Fruit fly (Drosophila melanogaster) whole organism, larva: ENCODE data around the gene SC35.

Experiments used
- noc ChIP-seq: fragments of 200-800 bp; sonication (Bioruptor generic); optimal IDR thresholded peaks from 3 replicates; lab custom pipeline; 2019; ENCODE audit warnings: missing biosample characterization, mild to moderate bottlenecking, missing genetic modification characterization, moderate library complexity

Gene SC35

DNA sequence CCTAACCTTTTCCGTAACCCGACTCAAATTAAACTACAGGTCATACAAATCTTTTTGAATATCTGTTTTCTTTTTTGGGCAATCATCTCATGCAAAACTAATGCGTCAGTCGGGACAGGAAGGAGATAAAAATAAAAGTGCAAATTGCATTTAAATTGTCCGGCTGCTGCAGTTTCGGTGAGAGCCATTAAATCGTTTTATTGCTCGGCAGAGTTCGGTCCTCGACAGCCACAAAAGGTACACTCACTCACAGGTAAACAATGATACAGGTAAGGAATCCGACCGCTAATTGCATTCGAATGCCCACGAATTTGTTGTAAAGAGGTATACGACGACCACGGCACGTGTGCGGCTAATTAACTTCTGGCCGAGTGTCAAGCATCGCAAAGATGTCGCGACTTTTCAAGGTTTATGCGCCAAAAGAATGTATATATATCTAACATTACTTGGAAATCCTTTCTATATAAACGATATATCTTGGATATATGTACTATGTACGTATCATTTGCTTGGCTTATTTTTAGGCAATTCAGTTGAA is 32.1 kb upstream of the SC35 start:
- TF ChIP-seq noc = no peak

DNA sequence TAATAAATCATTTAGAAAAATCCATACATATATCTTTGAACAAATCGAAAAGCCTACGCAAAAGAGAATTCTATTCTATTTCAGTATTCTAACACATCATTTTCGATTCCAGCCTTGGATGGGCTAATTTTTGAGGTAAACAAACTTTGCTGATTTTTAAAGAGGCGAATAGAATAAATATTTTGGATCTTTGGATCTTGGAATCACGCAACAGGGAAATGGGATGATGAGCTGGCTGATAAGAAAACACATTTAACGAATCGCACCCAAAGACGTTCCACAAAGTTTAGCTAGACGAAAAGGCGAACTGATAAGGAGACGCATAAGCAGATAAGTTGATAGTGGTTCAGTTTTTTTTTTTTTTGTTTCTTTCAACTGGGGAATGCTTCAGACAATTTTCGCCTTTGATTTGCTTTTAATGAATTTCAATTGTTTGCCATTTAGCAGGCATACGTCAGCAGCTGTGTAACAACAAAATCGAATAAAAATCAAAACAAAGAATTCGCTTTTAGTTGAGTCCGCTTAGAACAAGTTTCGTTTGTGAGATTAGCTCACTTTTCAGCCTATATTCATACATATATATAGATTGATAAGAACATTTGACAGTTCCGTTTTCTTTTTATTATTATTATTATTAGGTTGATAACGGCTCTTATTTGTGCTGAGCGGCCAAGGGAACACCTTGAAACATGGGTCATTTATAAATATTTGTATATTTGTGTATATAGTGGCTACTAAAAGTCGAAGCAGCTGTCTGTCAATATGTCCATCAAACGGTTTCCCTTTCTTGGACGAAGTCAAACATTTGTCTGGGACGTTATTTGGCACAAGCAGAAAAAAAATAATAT is 30.9 kb upstream of the SC35 start:
- peak; percentile 62 for TF ChIP-seq noc

DNA sequence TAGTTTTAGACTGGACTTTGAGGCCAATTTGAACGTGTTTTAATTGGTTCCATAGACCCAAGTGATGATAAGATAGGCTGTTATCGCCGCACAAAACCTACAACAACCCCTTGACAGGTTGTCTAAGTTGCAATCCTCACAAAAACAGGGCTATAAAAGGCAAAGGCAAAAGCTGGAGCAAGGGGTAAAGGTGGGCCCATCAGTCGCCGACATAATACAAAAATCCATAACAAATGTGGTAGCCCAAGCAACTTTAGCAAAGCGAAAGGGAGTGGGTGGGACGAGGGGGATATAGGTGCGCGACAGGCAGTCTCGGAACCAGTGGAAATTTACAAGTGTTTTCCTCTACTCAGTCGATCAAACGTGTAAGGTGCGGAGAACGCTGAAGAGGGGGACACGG is 29.6 kb upstream of the SC35 start:
- TF ChIP-seq noc = peak; percentile 13

DNA sequence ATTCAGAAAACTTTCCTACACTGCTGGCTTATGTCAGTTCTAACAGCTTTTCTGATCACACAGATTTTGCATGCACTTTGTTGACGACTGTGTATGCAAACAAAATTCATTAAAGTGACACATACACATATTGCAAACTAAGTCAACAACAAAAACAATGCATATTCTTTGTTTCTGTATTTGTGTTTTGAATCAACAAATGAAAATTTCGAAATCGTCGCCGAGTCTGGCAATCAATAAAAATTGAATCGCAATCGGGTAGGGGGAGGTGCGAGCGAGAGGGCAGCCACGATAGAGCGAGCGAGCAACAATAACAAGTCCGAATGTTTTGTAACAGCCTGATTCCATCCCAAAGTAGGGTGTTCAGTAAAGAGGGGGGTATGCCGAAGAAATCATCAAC is 28.6 kb upstream of the SC35 start:
- no peak for TF ChIP-seq noc

DNA sequence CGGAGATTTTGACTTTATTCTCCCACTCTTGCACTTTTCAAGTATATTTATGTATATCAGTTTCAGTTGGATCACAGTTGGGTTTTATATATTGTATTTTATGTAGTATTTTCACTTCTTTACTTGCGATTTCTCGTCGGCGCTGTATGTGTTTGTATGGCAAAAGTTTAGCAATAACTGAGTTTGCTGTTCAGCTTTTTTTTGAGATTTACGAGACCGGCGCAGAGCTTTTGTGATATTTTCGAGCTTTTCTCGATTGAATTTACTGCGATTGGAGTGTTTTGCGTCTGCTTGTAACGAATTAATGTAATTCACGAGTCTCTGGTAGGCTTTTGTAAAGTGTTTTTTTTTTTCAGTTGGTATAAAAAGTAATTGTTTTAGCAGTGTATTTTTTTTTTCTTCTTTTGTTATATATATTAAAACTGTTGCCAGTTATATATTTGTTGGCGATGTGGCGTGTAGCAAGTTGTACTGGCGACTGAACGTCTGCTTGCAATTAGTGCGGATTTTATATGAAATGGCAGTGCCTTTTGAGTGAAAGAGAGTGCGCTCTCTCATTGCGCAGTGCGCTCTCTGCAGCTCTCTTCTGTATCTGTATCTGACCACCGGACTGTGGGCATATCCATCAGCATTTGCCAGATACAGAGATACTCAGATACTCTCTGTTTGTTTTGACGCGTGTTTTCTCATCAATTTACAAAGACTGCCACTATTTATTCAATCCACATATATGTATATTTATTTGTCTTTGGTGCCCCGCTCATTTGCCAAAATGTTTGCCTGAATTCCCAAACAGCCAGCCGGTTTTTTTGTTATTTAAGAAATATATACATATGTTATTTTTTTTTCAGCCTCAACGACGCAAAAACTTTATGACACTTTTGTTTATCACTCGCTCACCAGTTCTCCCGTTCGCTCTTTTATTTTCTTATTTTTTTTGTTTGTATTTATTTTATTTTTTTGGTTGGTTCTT is 26.6 kb upstream of the SC35 start:
- TF ChIP-seq noc = peak; percentile 92

DNA sequence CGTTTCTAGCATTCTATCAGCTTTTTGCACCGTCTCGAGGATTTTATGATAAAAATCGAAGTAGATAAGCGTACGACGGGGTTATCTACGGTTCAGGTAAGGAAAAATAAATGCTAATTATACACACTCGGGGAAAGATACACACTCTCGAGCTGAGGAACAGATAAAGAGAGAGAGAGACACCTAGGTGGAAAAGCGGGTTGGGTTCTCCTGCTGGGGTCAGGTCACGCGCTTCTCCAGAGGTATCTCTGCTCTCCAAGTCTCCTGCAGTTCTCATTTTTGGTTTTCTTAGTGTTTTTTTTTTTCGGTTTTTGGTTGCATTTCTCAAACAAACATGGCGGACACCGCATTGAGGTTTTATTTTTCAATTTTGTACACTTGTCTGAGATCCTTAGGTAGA is 25.4 kb upstream of the SC35 start:
- TF ChIP-seq noc = no peak

DNA sequence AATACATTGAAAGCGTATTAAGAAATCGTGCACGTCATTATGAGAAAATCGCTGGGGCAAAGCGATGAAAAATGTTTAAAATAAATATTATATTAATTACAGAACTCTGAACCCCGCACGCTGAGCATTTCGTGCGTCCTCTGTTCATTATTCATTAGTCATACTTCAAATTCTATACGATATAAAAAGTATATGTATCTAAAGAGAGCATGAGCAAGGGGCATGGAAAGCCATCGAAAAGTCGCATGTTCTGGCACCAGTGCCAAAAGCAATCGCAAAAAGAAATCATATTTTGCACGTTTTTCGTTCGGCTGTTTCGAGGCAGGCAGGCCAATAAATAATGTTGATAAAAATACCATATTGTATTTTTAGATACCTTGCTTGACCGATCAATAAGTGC is 24.7 kb upstream of the SC35 start:
- no peak for TF ChIP-seq noc

DNA sequence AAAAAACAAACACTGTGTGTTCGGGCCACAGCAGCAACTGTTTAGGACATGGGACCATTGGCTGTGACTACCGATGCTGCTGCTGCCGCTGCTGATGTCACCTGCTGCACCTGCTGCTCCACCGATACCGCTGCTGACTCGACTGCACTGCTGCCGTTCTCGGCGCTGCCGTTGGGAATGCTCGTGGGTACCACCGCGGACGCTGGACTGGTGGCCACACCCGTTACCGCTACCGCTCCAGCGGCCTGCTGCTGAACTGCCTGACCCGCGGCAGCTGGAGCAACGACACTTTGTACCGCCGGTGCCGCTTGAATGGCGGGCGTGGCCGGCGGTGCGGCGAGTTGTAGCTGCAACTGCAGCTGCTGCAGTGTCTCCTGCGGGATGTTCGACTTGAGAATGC is 23.2 kb upstream of the SC35 start:
- no peak for TF ChIP-seq noc

DNA sequence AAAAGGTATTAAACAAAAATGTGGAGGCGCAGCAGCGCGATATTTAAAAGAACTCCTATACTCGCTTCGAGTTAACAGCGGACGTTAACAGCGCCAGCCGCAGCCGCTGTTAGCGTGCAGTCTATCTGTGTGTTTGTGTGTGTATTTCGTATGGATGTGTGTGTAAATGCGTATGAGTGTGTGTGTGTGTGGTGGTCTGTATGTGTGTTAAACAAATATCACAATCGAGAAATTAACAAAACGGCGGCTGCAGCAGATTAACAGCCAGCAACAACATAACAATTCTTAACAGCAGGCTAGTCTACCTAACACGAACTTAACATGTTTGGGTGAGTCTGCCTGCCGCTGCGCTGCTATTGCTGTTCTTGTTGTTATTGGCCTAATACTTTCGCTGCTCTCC is 22.7 kb upstream of the SC35 start:
- no peak for TF ChIP-seq noc

DNA sequence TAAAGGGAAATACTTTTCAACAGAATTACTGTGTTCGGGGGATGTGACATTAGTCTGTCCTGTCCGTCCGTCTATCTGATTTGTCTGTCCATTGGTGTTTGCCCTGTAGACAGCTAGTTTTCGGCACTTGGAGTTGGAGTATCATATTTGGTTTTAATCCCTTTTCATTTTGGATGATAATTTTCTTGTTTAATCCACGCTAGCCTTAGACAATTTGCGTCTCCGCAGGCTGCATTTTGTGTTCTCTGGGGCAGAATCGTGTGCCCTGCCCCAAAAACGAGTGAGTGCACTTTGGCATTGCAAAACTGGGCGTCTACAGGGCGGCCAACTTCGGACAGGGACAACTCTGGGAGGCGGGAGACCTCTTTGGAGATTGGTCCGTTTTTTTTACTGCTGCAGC is 21.3 kb upstream of the SC35 start:
- TF ChIP-seq noc = no peak

DNA sequence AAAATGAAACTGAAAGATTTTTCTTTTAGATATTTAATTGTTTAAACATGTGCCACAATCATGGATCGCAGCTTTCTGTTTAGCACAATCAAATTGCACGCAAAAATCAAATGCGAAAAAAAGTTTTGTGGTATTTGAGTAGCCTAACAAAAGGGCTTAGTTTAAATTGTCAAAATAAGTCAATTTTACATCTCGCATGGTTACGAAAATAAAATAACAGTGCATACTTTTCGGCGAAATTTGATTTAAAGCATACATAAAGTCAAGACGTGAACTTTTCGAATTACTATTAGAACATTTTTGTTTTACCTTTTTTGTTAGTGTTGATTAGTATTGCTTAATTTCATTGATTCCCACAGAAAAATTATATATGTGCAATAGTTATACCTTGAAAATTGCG is 20.6 kb upstream of the SC35 start:
- no peak for TF ChIP-seq noc

DNA sequence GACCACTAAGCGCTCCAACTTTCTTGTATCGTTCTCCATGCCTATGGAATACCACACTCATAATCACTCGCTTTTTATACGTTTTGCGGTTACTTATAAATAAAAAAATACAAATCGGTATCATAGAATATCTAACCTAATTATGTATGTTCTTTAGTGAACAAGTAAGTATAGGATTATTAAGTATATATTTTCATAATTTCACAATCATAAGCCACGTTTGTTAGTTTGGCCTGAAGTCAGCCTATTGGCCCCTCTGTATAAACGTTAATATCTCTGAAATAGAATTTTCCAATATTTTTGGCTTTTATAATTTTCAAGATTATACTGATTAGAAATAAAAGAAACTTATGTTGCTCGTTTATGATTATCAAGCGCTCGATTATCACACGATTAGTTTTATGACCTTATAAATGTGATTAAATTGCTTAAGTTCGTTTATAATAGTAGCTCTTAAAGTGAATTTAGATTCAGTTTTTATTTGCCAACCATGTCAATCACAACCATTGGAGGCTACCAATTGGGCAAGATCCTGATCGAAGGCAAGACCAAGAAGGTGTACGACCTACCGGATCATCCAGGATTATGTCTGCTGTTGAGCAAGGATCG is 18.8 kb upstream of the SC35 start, which contains the start of gene CG5418:
CG5418 (minus strand) TSS at position 51 of the 609 bp plus-strand sequence.
- no peak for TF ChIP-seq noc

DNA sequence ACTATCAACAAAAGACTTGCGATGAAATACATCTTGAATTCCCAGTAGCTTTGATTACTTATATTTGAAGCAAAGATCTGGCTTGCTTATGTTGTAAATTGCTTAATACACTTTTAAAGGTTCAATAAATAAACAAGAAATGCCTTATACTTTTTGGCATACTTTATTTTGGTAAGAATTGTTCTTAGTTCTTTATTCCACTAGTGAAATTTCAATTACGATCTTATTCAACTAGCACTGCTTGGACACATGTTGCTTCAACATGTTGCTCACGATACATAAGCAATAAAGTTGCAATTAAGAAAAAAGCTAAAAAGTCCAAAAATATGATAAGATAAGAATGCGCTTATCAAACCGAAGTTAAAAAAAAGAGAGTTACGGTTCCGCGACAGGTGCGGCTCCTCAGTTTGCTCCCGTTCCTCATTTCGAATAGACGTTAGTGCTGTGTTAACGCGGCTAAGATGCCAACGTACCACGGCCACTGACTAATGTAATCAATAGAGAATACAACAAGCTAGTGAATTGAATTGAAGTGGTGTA is 13.7 kb upstream of the SC35 start, which contains the start of the genes CG5421 and Oatp33Eb:
CG5421 (minus strand) TSS at position 51 of the 540 bp plus-strand sequence.
Oatp33Eb (plus strand) TSS at position 403 of the 540 bp plus-strand sequence.
- TF ChIP-seq noc = no peak

DNA sequence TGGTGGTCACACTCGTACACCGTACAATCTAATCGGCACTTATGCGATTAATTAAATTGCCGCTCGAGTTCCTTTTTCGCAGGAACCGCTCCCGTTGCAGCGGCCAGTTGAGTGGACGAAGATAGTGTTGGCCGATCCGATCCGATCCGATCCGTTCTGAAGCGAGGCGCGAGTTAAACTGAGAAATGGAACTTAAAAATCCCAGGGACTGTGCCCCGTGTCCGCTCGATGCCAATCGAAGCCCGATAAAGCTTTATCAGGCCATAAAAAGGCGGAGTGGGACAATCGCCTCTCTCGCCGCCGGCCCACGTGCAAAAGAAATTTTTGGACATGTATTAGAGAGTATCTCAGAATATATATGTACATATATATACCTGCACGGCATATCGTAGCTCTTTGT is 11.3 kb upstream of the SC35 start, which contains the start of gene Oatp33Ea:
Oatp33Ea (minus strand) TSS at position 182 of the 400 bp plus-strand sequence.
- peak; percentile 21 for TF ChIP-seq noc

DNA sequence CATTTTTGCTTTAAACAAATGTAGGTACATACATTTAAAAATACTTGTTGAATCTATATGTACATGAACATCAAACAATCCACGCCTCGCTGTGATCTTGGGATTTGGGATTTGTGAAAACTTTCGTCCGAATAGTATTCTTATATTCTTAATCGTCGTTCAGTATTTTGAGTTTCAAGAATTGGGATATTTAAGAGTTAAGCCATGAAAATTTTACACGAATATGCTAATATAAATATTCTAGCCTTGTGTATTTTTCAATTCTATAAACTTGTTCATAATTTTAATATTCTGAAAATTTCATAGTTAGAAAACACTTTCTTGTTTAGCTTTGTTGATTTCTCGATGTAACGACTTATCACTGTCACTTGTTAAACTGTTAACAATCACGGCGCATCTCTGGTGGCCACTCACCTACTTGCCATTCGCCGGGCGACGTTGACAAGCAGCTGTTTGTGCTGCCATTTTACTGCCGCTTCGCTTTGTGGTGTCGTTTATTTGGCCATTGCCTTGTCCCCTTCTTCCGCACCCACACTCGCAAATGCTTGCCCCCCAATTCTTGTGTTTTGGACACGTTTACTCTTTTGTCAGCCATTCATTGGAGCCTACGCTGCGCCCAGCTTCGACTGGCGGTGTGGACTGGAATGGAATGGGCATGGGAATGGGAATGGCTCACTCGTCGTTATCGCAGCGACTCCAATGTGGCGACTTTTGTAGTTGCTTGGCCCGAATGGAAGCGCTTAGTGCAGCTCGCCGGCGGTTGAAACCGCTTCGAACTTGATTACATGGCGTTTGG is 1.7 kb upstream of the SC35 start:
- no peak for TF ChIP-seq noc
